Worm (Caenorhabditis elegans) whole organism, L1 larva: ENCODE measurements around the gene glc-4.
"Not testable (repeated sequence)": the region's sequence is repeated elsewhere in the genome, so short reads cannot be mapped to it uniquely, and the experiment has no call there.

Experiments used
- C16A3.4 ChIP-seq: fragments of 150-350 bp; optimal IDR thresholded peaks from 2 replicates; lab custom pipeline; 2014; ENCODE audit warnings: missing biosample characterization, missing genetic modification characterization
- C34B4.2 ChIP-seq: sonication (generic microtip); optimal IDR thresholded peaks from 2 replicates; lab custom pipeline; 2017; ENCODE audit warnings: mild to moderate bottlenecking, missing genetic modification characterization, missing compliant biosample characterization
- F16B12.6 ChIP-seq: fragments of 150-350 bp; optimal IDR thresholded peaks from 2 replicates; lab custom pipeline; 2014; ENCODE audit warnings: missing biosample characterization, missing genetic modification characterization
- ama-1 ChIP-seq: fragments of 150-350 bp; optimal IDR thresholded peaks from 2 replicates; lab custom pipeline; 2014
- blmp-1 ChIP-seq: fragments of 150-350 bp; optimal IDR thresholded peaks from 2 replicates; lab custom pipeline; 2014; ENCODE audit warnings: missing biosample characterization, missing genetic modification characterization
- ceh-8 ChIP-seq: fragments of 200-800 bp; sonication (Bioruptor generic); optimal IDR thresholded peaks from 2 replicates; lab custom pipeline; 2018; ENCODE audit warnings: mild to moderate bottlenecking, missing genetic modification characterization, moderate library complexity, missing compliant biosample characterization
- ces-1 ChIP-seq: fragments of 150-350 bp; optimal IDR thresholded peaks from 2 replicates; lab custom pipeline; 2014; ENCODE audit warnings: missing biosample characterization, missing genetic modification reagents, missing genetic modification characterization
- efl-1 ChIP-seq, 4 experiments: fragments of 150-350 bp; optimal IDR thresholded peaks in 3 of 4; peaks in 1 of 4; 1 replicate in 1 of 4; 2 replicates in 3 of 4; lab custom pipeline; 2014; ENCODE audit warnings: missing biosample characterization in 2 of 4, missing genetic modification characterization in 2 of 4, missing genetic modification reagents in 2 of 4
- elt-3 ChIP-seq, 6 experiments: fragments of 150-350 bp in 1 of 6; sonication (generic microtip); optimal IDR thresholded peaks; 2 replicates each; lab custom pipeline; 2017 to 2018; ENCODE audit warnings: missing biosample characterization in 6 of 6, missing genetic modification characterization in 6 of 6, inconsistent platforms in 1 of 6
- fkh-10 ChIP-seq: sonication (generic microtip); optimal IDR thresholded peaks from 2 replicates; lab custom pipeline; 2017; ENCODE audit warnings: missing biosample characterization, missing genetic modification reagents, missing genetic modification characterization
- fkh-4 ChIP-seq: sonication (generic microtip); optimal IDR thresholded peaks from 2 replicates; lab custom pipeline; 2016; ENCODE audit warnings: missing compliant biosample characterization, missing genetic modification characterization, borderline replicate concordance
- hlh-17 ChIP-seq: fragments of 200-800 bp; sonication (Bioruptor generic); optimal IDR thresholded peaks from 2 replicates; lab custom pipeline; 2018; ENCODE audit warnings: missing genetic modification characterization, mild to moderate bottlenecking, missing compliant biosample characterization, moderate library complexity, borderline replicate concordance
- isw-1 ChIP-seq: fragments of 200-800 bp; sonication (Bioruptor generic); IDR thresholded peaks from 2 replicates; pipeline ENCODE4 v1.3.6; 2022; ENCODE audit warnings: missing genetic modification characterization, missing compliant biosample characterization
- lin-14 ChIP-seq: fragments of 200-800 bp; sonication (Bioruptor generic); optimal IDR thresholded peaks from 2 replicates; lab custom pipeline; 2018; ENCODE audit warnings: mild to moderate bottlenecking, missing genetic modification characterization, moderate library complexity, missing compliant biosample characterization
- lin-15B ChIP-seq: fragments of 150-350 bp; sonication (generic microtip); optimal IDR thresholded peaks from 3 replicates; lab custom pipeline; 2014; ENCODE audit warnings: missing biosample characterization, missing genetic modification characterization
- lsy-2 ChIP-seq, 2 experiments: fragments of 150-350 bp; optimal IDR thresholded peaks; 2 replicates each; lab custom pipeline; 2014; ENCODE audit warnings: missing biosample characterization in 2 of 2, missing genetic modification characterization in 2 of 2
- mdl-1 ChIP-seq, 2 experiments: fragments of 150-350 bp; optimal IDR thresholded peaks; 2 replicates each; lab custom pipeline; 2014 to 2017; ENCODE audit warnings: missing biosample characterization in 2 of 2, missing genetic modification characterization in 2 of 2, inconsistent platforms in 1 of 2
- mep-1 ChIP-seq: fragments of 150-350 bp; optimal IDR thresholded peaks from 2 replicates; lab custom pipeline; 2014; ENCODE audit warnings: missing biosample characterization, missing genetic modification characterization
- nhr-11 ChIP-seq: fragments of 150-350 bp; optimal IDR thresholded peaks from 2 replicates; lab custom pipeline; 2014; ENCODE audit warnings: missing biosample characterization, missing genetic modification characterization
- nhr-20 ChIP-seq: sonication (generic microtip); optimal IDR thresholded peaks from 2 replicates; lab custom pipeline; 2016; ENCODE audit warnings: mild to moderate bottlenecking, missing genetic modification characterization, missing compliant biosample characterization
- nhr-28 ChIP-seq: fragments of 150-350 bp; optimal IDR thresholded peaks from 2 replicates; lab custom pipeline; 2014; ENCODE audit warnings: missing biosample characterization, missing genetic modification characterization
- nhr-47 ChIP-seq: sonication (generic microtip); optimal IDR thresholded peaks from 2 replicates; lab custom pipeline; 2016; ENCODE audit warnings: mild to moderate bottlenecking, missing genetic modification characterization, moderate library complexity, missing compliant biosample characterization
- nhr-71 ChIP-seq: sonication (generic microtip); optimal IDR thresholded peaks from 2 replicates; lab custom pipeline; 2016; ENCODE audit warnings: mild to moderate bottlenecking, missing genetic modification characterization, moderate library complexity, missing compliant biosample characterization
- nhr-85 ChIP-seq: sonication (generic microtip); peaks from one replicate; lab custom pipeline; 2016; ENCODE audit warnings: missing genetic modification characterization, inconsistent platforms, missing compliant biosample characterization
- nhr-90 ChIP-seq: sonication (generic microtip); optimal IDR thresholded peaks from 2 replicates; lab custom pipeline; 2016; ENCODE audit warnings: mild to moderate bottlenecking, missing genetic modification characterization, missing compliant biosample characterization; ENCODE audit not compliant: poor library complexity
- rnt-1 ChIP-seq: sonication (generic microtip); optimal IDR thresholded peaks from 2 replicates; lab custom pipeline; 2016; ENCODE audit warnings: mild to moderate bottlenecking, missing genetic modification characterization, moderate library complexity, missing compliant biosample characterization
- skn-1 ChIP-seq: fragments of 150-350 bp; optimal IDR thresholded peaks from 2 replicates; lab custom pipeline; 2014; ENCODE audit warnings: missing biosample characterization, missing genetic modification characterization
- snu-23 ChIP-seq: sonication (generic microtip); optimal IDR thresholded peaks from 2 replicates; lab custom pipeline; 2016; ENCODE audit warnings: missing genetic modification characterization, missing compliant biosample characterization
- swsn-7 ChIP-seq: sonication (generic microtip); optimal IDR thresholded peaks from 2 replicates; lab custom pipeline; 2016; ENCODE audit warnings: missing genetic modification characterization, missing compliant biosample characterization
- tlp-1 ChIP-seq: fragments of 150-350 bp; optimal IDR thresholded peaks from 2 replicates; lab custom pipeline; 2014; ENCODE audit warnings: missing biosample characterization, missing genetic modification characterization
- unc-30 ChIP-seq: sonication (generic microtip); optimal IDR thresholded peaks from 2 replicates; lab custom pipeline; 2017; ENCODE audit warnings: missing biosample characterization, missing genetic modification characterization
- vab-15 ChIP-seq: sonication (generic microtip); optimal IDR thresholded peaks from 2 replicates; lab custom pipeline; 2017; ENCODE audit warnings: missing genotype, mild to moderate bottlenecking, missing genetic modification characterization, missing compliant biosample characterization
- xbp-1 ChIP-seq: sonication (generic microtip); optimal IDR thresholded peaks from 2 replicates; lab custom pipeline; 2016; ENCODE audit warnings: missing genetic modification characterization, missing compliant biosample characterization
- ztf-4 ChIP-seq: fragments of 150-350 bp; optimal IDR thresholded peaks from 2 replicates; lab custom pipeline; 2014; ENCODE audit warnings: missing biosample characterization, missing genetic modification characterization

Gene glc-4

ce11 chrII:7157415-7157814, 17.3 kb downstream of the glc-4 start (continued):
- TF ChIP-seq C16A3.4 (tag; lab: Kevin White, UChicago), result peak; percentile 4
- no peak for TF ChIP-seq ztf-4 (tag; lab: Kevin White, UChicago)
- no peak for TF ChIP-seq F16B12.6
- TF ChIP-seq isw-1 (GFP tag; lab: Robert Waterston, UW), result no peak
- no peak for TF ChIP-seq lin-15B
- no peak for TF ChIP-seq fkh-10 (GFP tag; lab: Kevin White, UChicago)
- no peak for TF ChIP-seq nhr-28 (tag; lab: Kevin White, UChicago)
- TF ChIP-seq fkh-4 (tag; lab: Kevin White, UChicago), result no peak
- no peak for TF ChIP-seq C34B4.2 (tag; lab: Kevin White, UChicago)
- peak; percentile 61 for TF ChIP-seq nhr-85 (tag; lab: Kevin White, UChicago)
- TF ChIP-seq hlh-17 (GFP tag; lab: Kevin White, UChicago), result no peak
- TF ChIP-seq lsy-2 (tag; optimal IDR thresholded peaks at IDR 0.05; lab: Kevin White, UChicago), result peak in 1 of 2 experiments; percentile 8
- TF ChIP-seq tlp-1, result no peak
- TF ChIP-seq efl-1 (optimal IDR thresholded peaks at IDR 0.05; lab: Kevin White, UChicago), result no peak
- TF ChIP-seq efl-1 (GFP tag; optimal IDR thresholded peaks at IDR 0.05 in 1 of 2; lab: Kevin White, UChicago), result no peak
- TF ChIP-seq nhr-90 (tag; lab: Kevin White, UChicago), result peak; percentile 19
- peak in 2 of 6 experiments; percentile 18 to 59 for TF ChIP-seq elt-3 (tag; optimal IDR thresholded peaks at IDR 0.05; lab: Kevin White, UChicago)
- no peak for TF ChIP-seq ceh-8 (GFP tag; lab: Kevin White, UChicago)

- TF ChIP-seq mdl-1 (tag; optimal IDR thresholded peaks at IDR 0.05; lab: Kevin White, UChicago) (no peak), mep-1 (tag; lab: Kevin White, UChicago) (peak; percentile 12), lin-14 (GFP tag; lab: Kevin White, UChicago) (peak; percentile 42), skn-1 (no peak), lsy-2 (tag; optimal IDR thresholded peaks at IDR 0.05; lab: Kevin White, UChicago) (peak in 1 of 2 experiments; percentile 8), nhr-85 (tag; lab: Kevin White, UChicago) (peak; percentile 20), efl-1 (optimal IDR thresholded peaks at IDR 0.05; lab: Kevin White, UChicago) (peak; percentile 4 to 7), efl-1 (GFP tag; optimal IDR thresholded peaks at IDR 0.05 in 1 of 2; lab: Kevin White, UChicago) (no peak), nhr-71 (tag; lab: Kevin White, UChicago) (peak; percentile 13), blmp-1 (peak; percentile 33), snu-23 (peak; percentile 5), rnt-1 (tag; lab: Kevin White, UChicago) (peak; percentile 18), xbp-1 (tag; lab: Kevin White, UChicago) (peak; percentile 12), ama-1 (peak; percentile 26), nhr-47 (tag; lab: Kevin White, UChicago) (no peak), nhr-90 (tag; lab: Kevin White, UChicago) (no peak), C16A3.4 (tag; lab: Kevin White, UChicago) (no peak)
Measured at ce11 chrII:7155392-7155791, 19.4 kb downstream of the glc-4 start, which contains the start of gene C27H5.2. C27H5.2 (plus strand) TSS chrII:7155581.

- TF ChIP-seq skn-1 (no peak), nhr-28 (tag; lab: Kevin White, UChicago) (no peak), lin-15B (no peak), swsn-7 (tag; lab: Kevin White, UChicago) (no peak), nhr-20 (tag; lab: Kevin White, UChicago) (no peak), ztf-4 (tag; lab: Kevin White, UChicago) (no peak), nhr-11 (tag; lab: Kevin White, UChicago) (no peak), vab-15 (tag; lab: Kevin White, UChicago) (no peak), ceh-8 (GFP tag; lab: Kevin White, UChicago) (peak; percentile 19), unc-30 (tag; lab: Kevin White, UChicago) (no peak), efl-1 (optimal IDR thresholded peaks at IDR 0.05; lab: Kevin White, UChicago) (no peak), efl-1 (GFP tag; optimal IDR thresholded peaks at IDR 0.05 in 1 of 2; lab: Kevin White, UChicago) (peak in 1 of 2 experiments; percentile 28), ces-1 (no peak)
Measured at ce11 chrII:7154711-7155110, 20.0 kb downstream of the glc-4 start.

ce11 chrII:7153095-7153494, 21.6 kb downstream of the glc-4 start:
- TF ChIP-seq efl-1 (optimal IDR thresholded peaks at IDR 0.05; lab: Kevin White, UChicago), result not testable (repeated sequence)
- TF ChIP-seq efl-1 (GFP tag; optimal IDR thresholded peaks at IDR 0.05 in 1 of 2; lab: Kevin White, UChicago), result peak in 1 of 2 experiments; percentile 50
